Fruit fly (Drosophila melanogaster) whole organism, embryonic: Measurements from ENCODE around the gene Mst85C.

Source experiments
- Ada2b ChIP-seq: fragments of 200-800 bp; sonication (Bioruptor generic); IDR thresholded peaks from 2 replicates; pipeline ENCODE4 v1.3.6; 2022; ENCODE audit warnings: missing biosample characterization, missing genetic modification characterization
- CG12155 ChIP-seq: fragments of 200-800 bp; sonication (Bioruptor generic); optimal IDR thresholded peaks from 3 replicates; lab custom pipeline; 2016; ENCODE audit warnings: missing biosample characterization, missing genetic modification characterization
- CG12391 ChIP-seq: fragments of 200-800 bp; sonication (Bioruptor generic); optimal IDR thresholded peaks from 3 replicates; lab custom pipeline; 2018; ENCODE audit warnings: missing biosample characterization, mild to moderate bottlenecking, missing genetic modification characterization, moderate library complexity
- CG12659 ChIP-seq: fragments of 200-800 bp; sonication (Bioruptor generic); optimal IDR thresholded peaks from 3 replicates; lab custom pipeline; 2017; ENCODE audit warnings: mild to moderate bottlenecking, missing biosample characterization, missing genetic modification reagents, missing genetic modification characterization
- CG15601 ChIP-seq: fragments of 200-800 bp; sonication (Bioruptor generic); optimal IDR thresholded peaks from 3 replicates; lab custom pipeline; 2019; ENCODE audit warnings: missing biosample characterization, mild to moderate bottlenecking, missing genetic modification characterization, moderate library complexity
- CG1647 ChIP-seq: fragments of 200-800 bp; sonication (Bioruptor generic); optimal IDR thresholded peaks from 3 replicates; lab custom pipeline; 2016; ENCODE audit warnings: missing biosample characterization, missing genetic modification characterization
- CG16815 ChIP-seq: fragments of 200-800 bp; sonication (Bioruptor generic); optimal IDR thresholded peaks from 3 replicates; lab custom pipeline; 2017; ENCODE audit warnings: missing biosample characterization, mild to moderate bottlenecking, missing genetic modification characterization
- CG2116 ChIP-seq: fragments of 200-800 bp; sonication (Bioruptor generic); optimal IDR thresholded peaks from 3 replicates; lab custom pipeline; 2018; ENCODE audit warnings: missing biosample characterization, mild to moderate bottlenecking, missing genetic modification characterization
- CG2202 ChIP-seq: fragments of 200-800 bp; sonication (Bioruptor generic); optimal IDR thresholded peaks from 2 replicates; lab custom pipeline; 2018; ENCODE audit warnings: missing biosample characterization, mild to moderate bottlenecking, missing genetic modification characterization
- CG31224 ChIP-seq: fragments of 200-800 bp; sonication (Bioruptor generic); IDR thresholded peaks from 2 replicates; pipeline ENCODE4 v1.3.6; 2022; ENCODE audit warnings: missing biosample characterization, missing genetic modification characterization
- CG31365 ChIP-seq: fragments of 200-800 bp; sonication (Bioruptor generic); optimal IDR thresholded peaks from 2 replicates; lab custom pipeline; 2018; ENCODE audit warnings: missing biosample characterization, mild to moderate bottlenecking, missing genetic modification characterization
- CG31388 ChIP-seq: fragments of 200-800 bp; sonication (Bioruptor generic); optimal IDR thresholded peaks from 2 replicates; lab custom pipeline; 2016; ENCODE audit warnings: missing biosample characterization, missing genetic modification characterization
- CG43689 ChIP-seq: fragments of 200-800 bp; sonication (Bioruptor generic); IDR thresholded peaks from 2 replicates; pipeline ENCODE4 v1.3.6; 2022; ENCODE audit warnings: missing biosample characterization, missing genetic modification characterization
- CG4854 ChIP-seq: fragments of 200-800 bp; sonication (Bioruptor generic); optimal IDR thresholded peaks from 2 replicates; lab custom pipeline; 2016; ENCODE audit warnings: missing biosample characterization, missing genetic modification characterization, inconsistent platforms
- CG6272 ChIP-seq: fragments of 200-800 bp; sonication (Bioruptor generic); IDR thresholded peaks from 2 replicates; pipeline ENCODE4 v1.3.6; 2022; ENCODE audit warnings: missing biosample characterization, missing genetic modification characterization
- CG6765 ChIP-seq: fragments of 200-800 bp; sonication (Bioruptor generic); optimal IDR thresholded peaks from 3 replicates; lab custom pipeline; 2017; ENCODE audit warnings: missing biosample characterization, mild to moderate bottlenecking, missing genetic modification characterization
- CG7745 ChIP-seq: fragments of 200-800 bp; sonication (Bioruptor generic); optimal IDR thresholded peaks from 2 replicates; lab custom pipeline; 2018; ENCODE audit warnings: missing biosample characterization, mild to moderate bottlenecking, missing genetic modification characterization, moderate library complexity
- CG7963 ChIP-seq: fragments of 200-800 bp; sonication (Bioruptor generic); IDR thresholded peaks from 3 replicates; pipeline ENCODE4 v1.3.6; 2022; ENCODE audit warnings: missing biosample characterization, missing genetic modification characterization; ENCODE audit not compliant: partially characterized antibody
- CG8281 ChIP-seq: fragments of 200-800 bp; sonication (Bioruptor generic); optimal IDR thresholded peaks from 2 replicates; lab custom pipeline; 2018; ENCODE audit warnings: missing biosample characterization, mild to moderate bottlenecking, missing genetic modification characterization, moderate library complexity
- CG9797 ChIP-seq: fragments of 200-800 bp; sonication (Bioruptor generic); optimal IDR thresholded peaks from 3 replicates; lab custom pipeline; 2018; ENCODE audit warnings: missing biosample characterization, mild to moderate bottlenecking, missing genetic modification characterization
- CG9817 ChIP-seq: fragments of 200-800 bp; sonication (Bioruptor generic); optimal IDR thresholded peaks from 2 replicates; lab custom pipeline; 2018; ENCODE audit warnings: missing biosample characterization, mild to moderate bottlenecking, missing genetic modification characterization, moderate library complexity
- Hmx ChIP-seq: fragments of 200-800 bp; sonication (Bioruptor generic); optimal IDR thresholded peaks from 2 replicates; lab custom pipeline; 2016; ENCODE audit warnings: missing biosample characterization, missing genetic modification characterization
- Hsf ChIP-seq: fragments of 200-800 bp; sonication (Bioruptor generic); optimal IDR thresholded peaks from 3 replicates; lab custom pipeline; 2016; ENCODE audit warnings: missing biosample characterization, missing genetic modification characterization
- MESR4 ChIP-seq: fragments of 200-800 bp; sonication (Bioruptor generic); optimal IDR thresholded peaks from 2 replicates; lab custom pipeline; 2018; ENCODE audit warnings: missing biosample characterization, mild to moderate bottlenecking, missing genetic modification characterization, moderate library complexity
- Mrtf ChIP-seq: fragments of 200-800 bp; sonication (Bioruptor generic); IDR thresholded peaks from 3 replicates; pipeline ENCODE4 v1.3.6; 2022; ENCODE audit warnings: missing biosample characterization, missing genetic modification characterization
- Myb ChIP-seq: fragments of 200-800 bp; sonication (Bioruptor generic); optimal IDR thresholded peaks from 2 replicates; lab custom pipeline; 2016; ENCODE audit warnings: missing biosample characterization, missing genetic modification characterization
- Nf-YC ChIP-seq: fragments of 200-800 bp; optimal IDR thresholded peaks from 3 replicates; lab custom pipeline; 2019; ENCODE audit warnings: missing biosample characterization, mild to moderate bottlenecking, missing genetic modification characterization, moderate library complexity
- Pdp1 ChIP-seq, 2 experiments: fragments of 200-800 bp; sonication (Bioruptor generic); optimal IDR thresholded peaks; 3 replicates each; lab custom pipeline; 2016; ENCODE audit warnings: missing biosample characterization in 2 of 2, missing genetic modification characterization in 2 of 2, mild to moderate bottlenecking in 1 of 2, moderate library complexity in 1 of 2
- Ptx1 ChIP-seq: fragments of 200-800 bp; sonication (Bioruptor generic); IDR thresholded peaks from 2 replicates; pipeline ENCODE4 v1.3.6; 2022; ENCODE audit warnings: missing biosample characterization, missing genetic modification characterization
- bcd ChIP-seq: fragments of 200-800 bp; sonication (Bioruptor generic); optimal IDR thresholded peaks from 2 replicates; lab custom pipeline; 2017; ENCODE audit warnings: missing biosample characterization, mild to moderate bottlenecking, missing genetic modification characterization
- bigmax ChIP-seq: fragments of 200-800 bp; sonication (Bioruptor generic); optimal IDR thresholded peaks from 2 replicates; lab custom pipeline; 2018; ENCODE audit warnings: missing biosample characterization, mild to moderate bottlenecking, missing genetic modification characterization
- cato ChIP-seq: fragments of 200-800 bp; sonication (Bioruptor generic); optimal IDR thresholded peaks from 2 replicates; lab custom pipeline; 2016; ENCODE audit warnings: missing biosample characterization, missing genetic modification characterization, borderline replicate concordance
- ci ChIP-seq: fragments of 200-800 bp; sonication (Bioruptor generic); IDR thresholded peaks from 3 replicates; pipeline ENCODE4 v1.3.6; 2022; ENCODE audit warnings: missing biosample characterization, missing genetic modification characterization
- dmrt11E ChIP-seq: fragments of 200-800 bp; sonication (Bioruptor generic); optimal IDR thresholded peaks from 3 replicates; lab custom pipeline; 2018; ENCODE audit warnings: missing biosample characterization, mild to moderate bottlenecking, missing genetic modification characterization, moderate library complexity
- dmrt99B ChIP-seq: fragments of 200-800 bp; sonication (Bioruptor generic); optimal IDR thresholded peaks from 2 replicates; lab custom pipeline; 2018; ENCODE audit warnings: missing biosample characterization, mild to moderate bottlenecking, missing genetic modification characterization, moderate library complexity
- emc ChIP-seq: fragments of 200-800 bp; sonication (Bioruptor generic); optimal IDR thresholded peaks from 2 replicates; lab custom pipeline; 2016; ENCODE audit warnings: missing biosample characterization, missing genetic modification characterization
- eve ChIP-seq, 2 experiments: fragments of >200 bp; optimal IDR thresholded peaks; 2 replicates each; lab custom pipeline; 2017; ENCODE audit warnings: missing biosample characterization in 2 of 2, missing genetic modification characterization in 2 of 2
- h ChIP-seq: fragments of >200 bp; optimal IDR thresholded peaks from 2 replicates; lab custom pipeline; 2017
- hb ChIP-seq: fragments of 200-800 bp; sonication (Bioruptor generic); IDR thresholded peaks from 3 replicates; pipeline ENCODE4 v1.3.6; 2022; ENCODE audit warnings: missing biosample characterization, missing genetic modification characterization; ENCODE audit not compliant: partially characterized antibody
- hkb ChIP-seq, 2 experiments: fragments of 200-800 bp in 1 of 2; fragments of >200 bp in 1 of 2; sonication (Bioruptor generic) in 1 of 2; IDR thresholded peaks in 1 of 2; optimal IDR thresholded peaks in 1 of 2; 2 replicates each; pipeline versions ENCODE4 v1.3.6 to Lab custom; 2017 to 2022; ENCODE audit warnings: missing biosample characterization in 1 of 2, missing genetic modification characterization in 1 of 2
- insv ChIP-seq, 2 experiments: fragments of 200-800 bp; sonication (Bioruptor generic); optimal IDR thresholded peaks; 3 replicates each; lab custom pipeline; 2016 to 2018; ENCODE audit warnings: missing biosample characterization in 2 of 2, missing genetic modification characterization in 2 of 2
- jumu ChIP-seq: fragments of 200-800 bp; sonication (Bioruptor generic); optimal IDR thresholded peaks from 3 replicates; lab custom pipeline; 2016; ENCODE audit warnings: missing biosample characterization, missing genetic modification characterization
- lola ChIP-seq, 3 experiments: fragments of >200 bp in 2 of 3; fragments of 200-800 bp in 1 of 3; sonication (Bioruptor generic) in 1 of 3; optimal IDR thresholded peaks; 2 replicates each; lab custom pipeline; 2017 to 2019; ENCODE audit warnings: missing biosample characterization in 3 of 3, missing genetic modification characterization in 3 of 3, mild to moderate bottlenecking in 1 of 3, moderate library complexity in 1 of 3
- psq ChIP-seq: fragments of 200-800 bp; sonication (Bioruptor generic); optimal IDR thresholded peaks from 2 replicates; lab custom pipeline; 2017; ENCODE audit warnings: missing biosample characterization, missing genetic modification characterization
- pzg ChIP-seq: fragments of 200-800 bp; sonication (Bioruptor generic); optimal IDR thresholded peaks from 3 replicates; lab custom pipeline; 2018; ENCODE audit warnings: missing biosample characterization, mild to moderate bottlenecking, missing genetic modification characterization, moderate library complexity
- shn ChIP-seq: fragments of 200-800 bp; sonication (Bioruptor generic); optimal IDR thresholded peaks from 3 replicates; lab custom pipeline; 2016; ENCODE audit warnings: missing biosample characterization, missing genetic modification characterization
- sqz ChIP-seq: fragments of 200-800 bp; sonication (Bioruptor generic); optimal IDR thresholded peaks from 3 replicates; lab custom pipeline; 2018; ENCODE audit warnings: missing biosample characterization, mild to moderate bottlenecking, missing genetic modification characterization
- tll ChIP-seq, 2 experiments: fragments of 200-800 bp in 1 of 2; fragments of >200 bp in 1 of 2; sonication (Bioruptor generic) in 1 of 2; optimal IDR thresholded peaks; 2 replicates each; lab custom pipeline; 2017 to 2019; ENCODE audit warnings: missing biosample characterization in 2 of 2, missing genetic modification characterization in 2 of 2, mild to moderate bottlenecking in 1 of 2, moderate library complexity in 1 of 2

The Mst85C gene

dm6 chr3R:9051937-9052680, 3.7 kb downstream of the Mst85C start, which contains the start of gene Kdm2 (continued):
- peak; percentile 30 for TF ChIP-seq CG15601 (tag; lab: Kevin White, UChicago)
- peak; percentile 70 for TF ChIP-seq CG9797 (GFP tag; lab: Kevin White, UChicago)
- TF ChIP-seq CG31365 (tag; lab: Kevin White, UChicago), result peak; percentile 7
- peak; percentile 8 for TF ChIP-seq CG1647 (GFP tag; lab: Kevin White, UChicago)
- TF ChIP-seq CG2202 (tag; lab: Kevin White, UChicago), result no peak
- peak; percentile 89 for TF ChIP-seq Myb
- no peak for TF ChIP-seq CG43689 (GFP tag; lab: Robert Waterston, UW)
- TF ChIP-seq Pdp1 (GFP tag; optimal IDR thresholded peaks at IDR 0.05; lab: Kevin White, UChicago), result peak in 1 of 2 experiments; percentile 19
- TF ChIP-seq CG12391, result peak; percentile 46
- no peak for TF ChIP-seq shn (GFP tag; lab: Kevin White, UChicago)
- TF ChIP-seq CG12659 (GFP tag; lab: Kevin White, UChicago), result peak; percentile 62
- TF ChIP-seq CG9817 (tag; lab: Kevin White, UChicago), result no peak
- peak in 1 of 2 experiments; percentile 36 for TF ChIP-seq insv (GFP tag; optimal IDR thresholded peaks at IDR 0.05; lab: Kevin White, UChicago)
- no peak for TF ChIP-seq ci (GFP tag; lab: Robert Waterston, UW)
- TF ChIP-seq dmrt99B (tag; lab: Kevin White, UChicago), result peak; percentile 1
- TF ChIP-seq CG6765, result peak; percentile 57
- no peak for TF ChIP-seq tll (GFP tag; optimal IDR thresholded peaks at IDR 0.05; lab: Kevin White, UChicago)
- no peak for TF ChIP-seq dmrt11E (tag; lab: Kevin White, UChicago)
- TF ChIP-seq bcd (GFP tag; lab: Kevin White, UChicago), result no peak
- TF ChIP-seq CG4854 (GFP tag; lab: Kevin White, UChicago), result peak; percentile 7
- TF ChIP-seq CG16815 (GFP tag; lab: Kevin White, UChicago), result no peak
- peak; percentile 23 for TF ChIP-seq CG2116
- TF ChIP-seq pzg (GFP tag; lab: Kevin White, UChicago), result peak; percentile 67
- TF ChIP-seq sqz (GFP tag; lab: Kevin White, UChicago), result peak; percentile 85
- TF ChIP-seq cato (GFP tag; lab: Kevin White, UChicago), result no peak
- TF ChIP-seq Hsf (GFP tag; lab: Kevin White, UChicago), result no peak
- TF ChIP-seq lola (GFP tag; optimal IDR thresholded peaks at IDR 0.05; lab: Kevin White, UChicago), result no peak
- TF ChIP-seq hkb (optimal IDR thresholded peaks at IDR 0.05; lab: Kevin White, UChicago), result no peak
- no peak for TF ChIP-seq hkb (GFP tag; IDR thresholded peaks at IDR 0.05; lab: Robert Waterston, UW)
- TF ChIP-seq CG8281 (tag; lab: Kevin White, UChicago), result peak; percentile 18
- TF ChIP-seq bigmax (GFP tag; lab: Kevin White, UChicago), result no peak
- TF ChIP-seq hb (GFP tag; lab: Robert Waterston, UW), result no peak
- no peak for TF ChIP-seq eve (GFP tag; optimal IDR thresholded peaks at IDR 0.05; lab: Kevin White, UChicago)
- TF ChIP-seq h, result no peak
- no peak for TF ChIP-seq jumu (GFP tag; lab: Kevin White, UChicago)
- TF ChIP-seq CG31388 (GFP tag; lab: Kevin White, UChicago), result no peak
- peak; percentile 18 for TF ChIP-seq CG7745 (tag; lab: Kevin White, UChicago)
- TF ChIP-seq Hmx (GFP tag; lab: Kevin White, UChicago), result no peak
- no peak for TF ChIP-seq emc
- no peak for TF ChIP-seq CG7963
- TF ChIP-seq MESR4 (GFP tag; lab: Kevin White, UChicago), result peak; percentile 74
- no peak for TF ChIP-seq psq (GFP tag; lab: Kevin White, UChicago)
- TF ChIP-seq Ptx1 (GFP tag; lab: Robert Waterston, UW), result no peak
- TF ChIP-seq Mrtf (GFP tag; lab: Robert Waterston, UW), result no peak
- no peak for TF ChIP-seq Ada2b
- TF ChIP-seq CG31224, result no peak
- TF ChIP-seq CG12155 (GFP tag; lab: Kevin White, UChicago), result peak; percentile 12
- TF ChIP-seq Nf-YC, result no peak
- TF ChIP-seq CG6272 (GFP tag; lab: Robert Waterston, UW), result no peak
